Worm (Caenorhabditis elegans) whole organism, late embryonic: Measurements from ENCODE around the gene adr-2.

Experiments
- C08G9.2 ChIP-seq: sonication (generic microtip); optimal IDR thresholded peaks from 2 replicates; lab custom pipeline; 2016; ENCODE audit warnings: mild to moderate bottlenecking, missing genetic modification characterization, moderate library complexity, missing compliant biosample characterization
- C38D4.7 ChIP-seq: fragments of 200-800 bp; sonication (Bioruptor generic); optimal IDR thresholded peaks from 2 replicates; lab custom pipeline; 2018; ENCODE audit warnings: mild to moderate bottlenecking, missing genetic modification characterization, moderate library complexity, missing compliant biosample characterization
- F13H6.1 ChIP-seq: sonication (generic microtip); optimal IDR thresholded peaks from 2 replicates; lab custom pipeline; 2016; ENCODE audit warnings: missing genetic modification characterization, missing compliant biosample characterization
- K09A11.1 ChIP-seq: sonication (generic microtip); optimal IDR thresholded peaks from 2 replicates; lab custom pipeline; 2017; ENCODE audit warnings: antibody characterized with exemption, mild to moderate bottlenecking, missing genetic modification characterization, missing compliant biosample characterization; ENCODE audit not compliant: insufficient read depth
- T23F11.4 ChIP-seq: fragments of 200-800 bp; sonication (Bioruptor generic); optimal IDR thresholded peaks from 2 replicates; lab custom pipeline; 2018; ENCODE audit warnings: mild to moderate bottlenecking, missing genetic modification characterization, missing compliant biosample characterization
- Y22D7AL.16 ChIP-seq: sonication (generic microtip); optimal IDR thresholded peaks from 2 replicates; lab custom pipeline; 2016; ENCODE audit warnings: missing genetic modification characterization, missing compliant biosample characterization
- ahr-1 ChIP-seq: sonication (generic microtip); optimal IDR thresholded peaks from 2 replicates; lab custom pipeline; 2016; ENCODE audit warnings: missing genetic modification characterization, missing compliant biosample characterization
- ceh-18 ChIP-seq: sonication (generic microtip); optimal IDR thresholded peaks from 2 replicates; lab custom pipeline; 2016; ENCODE audit warnings: missing genetic modification characterization, missing compliant biosample characterization
- ceh-22 ChIP-seq: sonication (generic microtip); optimal IDR thresholded peaks from 2 replicates; lab custom pipeline; 2017; ENCODE audit warnings: missing biosample characterization, missing genetic modification characterization
- ceh-31 ChIP-seq: sonication (generic microtip); optimal IDR thresholded peaks from 2 replicates; lab custom pipeline; 2016; ENCODE audit warnings: missing genetic modification characterization, missing compliant biosample characterization
- ceh-34 ChIP-seq: sonication (generic microtip); optimal IDR thresholded peaks from 2 replicates; lab custom pipeline; 2016; ENCODE audit warnings: mild to moderate bottlenecking, missing genetic modification characterization, missing compliant biosample characterization
- ceh-45 ChIP-seq: fragments of 200-800 bp; sonication (Bioruptor generic); IDR thresholded peaks from 2 replicates; pipeline ENCODE4 v1.3.6; 2022; ENCODE audit warnings: missing genetic modification reagents, missing genetic modification characterization, missing compliant biosample characterization
- ceh-48 ChIP-seq: sonication (generic microtip); optimal IDR thresholded peaks from 2 replicates; lab custom pipeline; 2016; ENCODE audit warnings: missing genetic modification characterization, inconsistent platforms, missing compliant biosample characterization
- ceh-6 ChIP-seq: fragments of 200-800 bp; sonication (Bioruptor generic); optimal IDR thresholded peaks from 2 replicates; lab custom pipeline; 2018; ENCODE audit warnings: mild to moderate bottlenecking, missing genetic modification characterization, missing compliant biosample characterization
- dmd-4 ChIP-seq: sonication (generic microtip); optimal IDR thresholded peaks from 2 replicates; lab custom pipeline; 2016; ENCODE audit warnings: borderline replicate concordance, missing genetic modification characterization, missing compliant biosample characterization
- dve-1 ChIP-seq: sonication (generic microtip); optimal IDR thresholded peaks from 2 replicates; lab custom pipeline; 2017; ENCODE audit warnings: antibody characterized with exemption, mild to moderate bottlenecking, missing genetic modification characterization, missing compliant biosample characterization
- elt-2 ChIP-seq: sonication (generic microtip); optimal IDR thresholded peaks from 2 replicates; lab custom pipeline; 2016; ENCODE audit warnings: missing genetic modification reagents, missing genetic modification characterization, missing compliant biosample characterization
- ets-4 ChIP-seq: sonication (generic microtip); optimal IDR thresholded peaks from 2 replicates; lab custom pipeline; 2016; ENCODE audit warnings: missing genetic modification characterization, missing compliant biosample characterization
- fkh-10 ChIP-seq: fragments of 150-350 bp; optimal IDR thresholded peaks from 2 replicates; lab custom pipeline; 2014; ENCODE audit warnings: missing biosample characterization, missing genetic modification reagents, missing genetic modification characterization
- hlh-15 ChIP-seq: sonication (generic microtip); optimal IDR thresholded peaks from 2 replicates; lab custom pipeline; 2016; ENCODE audit warnings: missing genetic modification characterization, missing compliant biosample characterization
- hlh-8 ChIP-seq: sonication (generic microtip); optimal IDR thresholded peaks from 2 replicates; lab custom pipeline; 2016; ENCODE audit warnings: missing genotype, missing genetic modification characterization, missing compliant biosample characterization
- madf-2 ChIP-seq: sonication (generic microtip); optimal IDR thresholded peaks from 2 replicates; lab custom pipeline; 2017; ENCODE audit warnings: missing genetic modification characterization, missing compliant biosample characterization
- nfya-1 ChIP-seq: sonication (generic microtip); optimal IDR thresholded peaks from 2 replicates; lab custom pipeline; 2017; ENCODE audit warnings: missing genetic modification characterization, mild to moderate bottlenecking, missing compliant biosample characterization, antibody characterized with exemption, moderate library complexity
- nhr-232 ChIP-seq: sonication (generic microtip); optimal IDR thresholded peaks from 2 replicates; lab custom pipeline; 2016; ENCODE audit warnings: missing genetic modification characterization, missing compliant biosample characterization
- pqm-1 ChIP-seq: sonication (generic microtip); optimal IDR thresholded peaks from 2 replicates; lab custom pipeline; 2016; ENCODE audit warnings: missing genetic modification characterization, missing compliant biosample characterization
- rnt-1 ChIP-seq: sonication (generic microtip); optimal IDR thresholded peaks from 2 replicates; lab custom pipeline; 2016; ENCODE audit warnings: missing genetic modification characterization, missing compliant biosample characterization
- sdc-2 ChIP-seq: sonication (generic microtip); optimal IDR thresholded peaks from 2 replicates; lab custom pipeline; 2016; ENCODE audit warnings: missing genotype, missing genetic modification characterization, missing compliant biosample characterization
- sox-4 ChIP-seq: sonication (generic microtip); optimal IDR thresholded peaks from 2 replicates; lab custom pipeline; 2017; ENCODE audit warnings: mild to moderate bottlenecking, missing genetic modification characterization, inconsistent platforms, missing compliant biosample characterization
- tbx-7 ChIP-seq: sonication (generic microtip); optimal IDR thresholded peaks from 2 replicates; lab custom pipeline; 2016; ENCODE audit warnings: missing genotype, missing genetic modification characterization, missing compliant biosample characterization
- ttx-3 ChIP-seq: sonication (generic microtip); optimal IDR thresholded peaks from 2 replicates; lab custom pipeline; 2016; ENCODE audit warnings: missing genetic modification reagents, missing genetic modification characterization, missing compliant biosample characterization
- unc-42 ChIP-seq: sonication (generic microtip); optimal IDR thresholded peaks from 2 replicates; lab custom pipeline; 2016; ENCODE audit warnings: missing genotype, missing genetic modification characterization, missing compliant biosample characterization
- unc-55 ChIP-seq: sonication (generic microtip); optimal IDR thresholded peaks from 2 replicates; lab custom pipeline; 2017; ENCODE audit warnings: missing biosample characterization, missing genetic modification reagents, missing genetic modification characterization
- ztf-16 ChIP-seq: sonication (generic microtip); optimal IDR thresholded peaks from 2 replicates; lab custom pipeline; 2017; ENCODE audit warnings: missing genetic modification characterization, missing compliant biosample characterization

The adr-2 gene

ce11 chrIII:7223029-7223428 is 9.7 kb downstream of the adr-2 start, which contains the start of gene der-2:
der-2 (minus strand) TSS chrIII:7223129.
- no peak for TF ChIP-seq C38D4.7 (GFP tag; lab: Kevin White, UChicago)

- TF ChIP-seq pqm-1 = no peak
- no peak for TF ChIP-seq nfya-1 (tag; lab: Kevin White, UChicago)
- no peak for TF ChIP-seq ceh-6 (GFP tag; lab: Kevin White, UChicago)
- TF ChIP-seq tbx-7 (tag; lab: Kevin White, UChicago) = no peak
- TF ChIP-seq dve-1 (tag; lab: Kevin White, UChicago) = no peak
- TF ChIP-seq ztf-16 (tag; lab: Kevin White, UChicago) = no peak
- no peak for TF ChIP-seq ceh-48 (tag; lab: Kevin White, UChicago)
- TF ChIP-seq Y22D7AL.16 (tag; lab: Kevin White, UChicago) = no peak
- no peak for TF ChIP-seq ahr-1 (tag; lab: Kevin White, UChicago)
- TF ChIP-seq hlh-8 (tag; lab: Kevin White, UChicago) = no peak
Observed at ce11 chrIII:7221103-7221502, 11.6 kb downstream of the adr-2 start.

DNA sequence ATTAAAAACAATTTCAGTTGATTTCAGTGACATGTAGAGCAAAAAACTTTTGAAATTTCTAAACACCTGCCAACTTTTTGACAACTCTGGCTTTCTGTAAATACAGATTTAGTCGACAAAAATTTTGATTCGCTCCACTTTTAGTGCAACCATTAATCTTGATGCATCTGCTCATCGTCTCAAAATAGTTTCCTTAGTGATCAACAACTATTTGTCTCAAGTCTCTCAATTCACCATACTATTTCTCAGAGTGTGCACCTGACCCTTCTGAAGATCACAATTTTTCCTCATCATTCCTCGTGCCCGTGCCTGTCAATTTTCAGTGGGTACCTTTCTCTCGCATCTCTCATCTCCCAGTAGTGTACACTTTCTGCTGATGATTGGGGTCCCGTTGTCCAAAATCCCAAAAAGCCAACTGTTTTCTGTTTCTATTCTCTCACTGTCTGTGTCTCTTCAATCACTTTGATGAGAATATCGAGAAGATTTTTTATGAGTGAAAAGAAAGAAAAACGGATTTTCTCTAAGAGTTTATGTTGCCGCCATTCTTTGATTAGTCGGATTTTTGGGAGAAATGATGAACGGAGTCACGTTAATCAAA is 15.7 kb downstream of the adr-2 start:
- TF ChIP-seq ets-4 (tag; lab: Kevin White, UChicago) (no peak), nfya-1 (tag; lab: Kevin White, UChicago) (peak; percentile 46), F13H6.1 (tag; lab: Kevin White, UChicago) (no peak), ttx-3 (tag; lab: Kevin White, UChicago) (no peak), ceh-18 (tag; lab: Kevin White, UChicago) (peak; percentile 92), unc-55 (GFP tag; lab: Kevin White, UChicago) (peak; percentile 88), rnt-1 (tag; lab: Kevin White, UChicago) (peak; percentile 78), ceh-34 (tag; lab: Kevin White, UChicago) (peak; percentile 6)

ce11 chrIII:7216226-7216625 is 16.5 kb downstream of the adr-2 start, which contains the start of gene R151.1:
R151.1 (plus strand) TSS chrIII:7216526.
- TF ChIP-seq sdc-2 (tag; lab: Kevin White, UChicago) = no peak
- TF ChIP-seq ceh-18 (tag; lab: Kevin White, UChicago) = no peak
- TF ChIP-seq ceh-31 (tag; lab: Kevin White, UChicago) = no peak
- no peak for TF ChIP-seq sox-4
- no peak for TF ChIP-seq fkh-10
- TF ChIP-seq rnt-1 (tag; lab: Kevin White, UChicago) = no peak
- TF ChIP-seq K09A11.1 (tag; lab: Kevin White, UChicago) = no peak
- no peak for TF ChIP-seq dve-1 (tag; lab: Kevin White, UChicago)
- TF ChIP-seq hlh-15 = no peak
- TF ChIP-seq dmd-4 (tag; lab: Kevin White, UChicago) = no peak
- TF ChIP-seq C08G9.2 = no peak
- TF ChIP-seq nhr-232 (tag; lab: Kevin White, UChicago) = no peak
- no peak for TF ChIP-seq madf-2
- no peak for TF ChIP-seq ceh-45 (GFP tag; lab: Robert Waterston, UW)
- TF ChIP-seq unc-42 (tag; lab: Kevin White, UChicago) = no peak

DNA sequence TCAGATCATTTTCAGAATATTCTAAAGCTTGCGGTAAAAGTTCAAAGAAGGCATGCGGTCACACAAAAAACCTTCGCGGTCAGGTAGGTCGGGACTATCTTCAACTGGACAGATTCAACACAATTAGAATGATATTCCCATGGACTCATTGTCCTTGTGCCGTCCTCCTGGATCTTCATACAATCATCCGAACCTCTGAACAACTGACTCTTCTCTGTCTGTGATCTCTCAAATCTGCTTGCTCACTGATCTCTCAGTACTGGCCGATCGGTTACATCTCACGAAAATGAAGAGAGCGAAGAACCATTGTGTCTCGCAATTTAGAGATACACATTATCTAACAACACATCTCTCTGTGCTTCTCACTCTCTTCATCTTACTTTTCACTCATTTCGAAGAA is 17.1 kb downstream of the adr-2 start:
- no peak for TF ChIP-seq T23F11.4 (GFP tag; lab: Kevin White, UChicago)
- peak; percentile 23 for TF ChIP-seq rnt-1 (tag; lab: Kevin White, UChicago)
- no peak for TF ChIP-seq elt-2 (tag; lab: Kevin White, UChicago)
- no peak for TF ChIP-seq ceh-22 (tag; lab: Kevin White, UChicago)
